Comparison of ENCODE assay signal across 1 fruit fly cellular context in genomic region chr3L:17513893-17514616, dm6.
TF ChIP-seq lines count a peak whose summit lies in the region.

Gene U4-U6-60K, minus strand, starts transcription at chr3L:17513912.
Gene CG7564, plus strand, starts transcription at chr3L:17514298.

TF ChIP-seq in whole organism, embryonic, 481 proteins besides CTCF, POLR2A, EP300 and RAD21 (continued from another document and continues in another):
- TF ChIP-seq CkIIα-i1 (GFP tag; IDR thresholded peaks at IDR 0.05; lab: Robert Waterston, UW) (no peak), NfI (GFP tag; optimal IDR thresholded peaks at IDR 0.05; lab: Kevin White, UChicago) (peak; percentile 64), YL-1 (GFP tag; optimal IDR thresholded peaks at IDR 0.05; lab: Kevin White, UChicago) (peak; percentile 74), Atf6 (GFP tag; IDR thresholded peaks at IDR 0.05; lab: Robert Waterston, UW) (no peak), lov (optimal IDR thresholded peaks at IDR 0.05; lab: Kevin White, UChicago) (no peak), lov (GFP tag; IDR thresholded peaks at IDR 0.05; lab: Robert Waterston, UW) (no peak), CG7987 (GFP tag; optimal IDR thresholded peaks at IDR 0.05; lab: Kevin White, UChicago) (no peak), C15 (GFP tag; IDR thresholded peaks at IDR 0.05; lab: Robert Waterston, UW) (no peak), CG9932 (GFP tag; IDR thresholded peaks at IDR 0.05; lab: Robert Waterston, UW) (peak; percentile 95), pum (GFP tag; optimal IDR thresholded peaks at IDR 0.05; lab: Kevin White, UChicago) (peak; percentile 20), cg (GFP tag; optimal IDR thresholded peaks at IDR 0.05; lab: Kevin White, UChicago) (no peak), cato (GFP tag; optimal IDR thresholded peaks at IDR 0.05; lab: Kevin White, UChicago; ENCODE audit: borderline replicate concordance) (peak; percentile 64), Lpt (GFP tag; optimal IDR thresholded peaks at IDR 0.05; lab: Kevin White, UChicago) (no peak), Jarid2 (GFP tag; optimal IDR thresholded peaks at IDR 0.05; lab: Kevin White, UChicago) (peak; percentile 17), Hmx (GFP tag; optimal IDR thresholded peaks at IDR 0.05; lab: Kevin White, UChicago) (peak; percentile 20), jing (GFP tag; optimal IDR thresholded peaks at IDR 0.05; lab: Kevin White, UChicago) (no peak), kah (GFP tag; optimal IDR thresholded peaks at IDR 0.05; lab: Kevin White, UChicago) (no peak), CG3281 (GFP tag; optimal IDR thresholded peaks at IDR 0.05; lab: Kevin White, UChicago) (peak; percentile 53), CG7357 (GFP tag; IDR thresholded peaks at IDR 0.05; lab: Robert Waterston, UW) (0 out of 3 replicates have a peak, but pooled peaks have one; percentile 47), sisA (GFP tag; IDR thresholded peaks at IDR 0.05; lab: Robert Waterston, UW) (peak; percentile 61), CG8281 (tag; optimal IDR thresholded peaks at IDR 0.05; lab: Kevin White, UChicago) (no peak), Gug (GFP tag; IDR thresholded peaks at IDR 0.05; lab: Robert Waterston, UW) (peak; percentile 80; the same call in 3 of the 4 replicates), Sox100B (GFP tag; optimal IDR thresholded peaks at IDR 0.05; lab: Kevin White, UChicago) (no peak), phol (tag; optimal IDR thresholded peaks at IDR 0.05; lab: Kevin White, UChicago) (peak; percentile 79), pzg (GFP tag; optimal IDR thresholded peaks at IDR 0.05; lab: Kevin White, UChicago) (peak; percentile 53), Xbp1 (GFP tag; optimal IDR thresholded peaks at IDR 0.05; lab: Kevin White, UChicago) (peak; percentile 77), Fer2 (tag; optimal IDR thresholded peaks at IDR 0.05; lab: Kevin White, UChicago) (peak; percentile 43), CG7963 (GFP tag; IDR thresholded peaks at IDR 0.05; lab: Robert Waterston, UW; ENCODE audit: partially characterized antibody) (peak; percentile 92), dm (GFP tag; optimal IDR thresholded peaks at IDR 0.05; lab: Kevin White, UChicago) (peak; percentile 48), trh (GFP tag; optimal IDR thresholded peaks at IDR 0.05; lab: Kevin White, UChicago) (peak; percentile 46), CG6813 (GFP tag; optimal IDR thresholded peaks at IDR 0.05; lab: Kevin White, UChicago) (no peak), CG12219 (GFP tag; optimal IDR thresholded peaks at IDR 0.05; lab: Kevin White, UChicago) (no peak), CG4424 (GFP tag; optimal IDR thresholded peaks at IDR 0.05; lab: Kevin White, UChicago) (peak; percentile 55), Taf1 (GFP tag; IDR thresholded peaks at IDR 0.05; lab: Robert Waterston, UW) (0 out of 2 replicates have a peak, but pooled peaks have one; percentile 33), onecut (GFP tag; IDR thresholded peaks at IDR 0.05; lab: Robert Waterston, UW) (peak; percentile 28), CG33213 (GFP tag; optimal IDR thresholded peaks at IDR 0.05; lab: Kevin White, UChicago) (peak; percentile 27), Ssrp (tag; optimal IDR thresholded peaks at IDR 0.05; lab: Kevin White, UChicago) (peak; percentile 67), CG11247 (GFP tag; IDR thresholded peaks at IDR 0.05; lab: Robert Waterston, UW) (0 out of 2 replicates have a peak, but pooled peaks have one; percentile 43), Xrp1 (GFP tag; IDR thresholded peaks at IDR 0.05; lab: Robert Waterston, UW) (peak; percentile 38), CG7271 (tag; optimal IDR thresholded peaks at IDR 0.05; lab: Kevin White, UChicago) (no peak), CG17359 (tag; optimal IDR thresholded peaks at IDR 0.05; lab: Kevin White, UChicago) (peak; percentile 9), Fer3 (tag; optimal IDR thresholded peaks at IDR 0.05; lab: Kevin White, UChicago) (peak; percentile 18), ems (GFP tag; optimal IDR thresholded peaks at IDR 0.05; lab: Kevin White, UChicago) (peak; percentile 50), seq (GFP tag; IDR thresholded peaks at IDR 0.05; lab: Robert Waterston, UW) (peak; percentile 69), CG14441 (GFP tag; IDR thresholded peaks at IDR 0.05; lab: Robert Waterston, UW) (no peak), eyg (GFP tag; optimal IDR thresholded peaks at IDR 0.05; lab: Kevin White, UChicago) (peak; percentile 44), CG17829 (tag; optimal IDR thresholded peaks at IDR 0.05; lab: Kevin White, UChicago) (peak; percentile 53), so (GFP tag; IDR thresholded peaks at IDR 0.05; lab: Robert Waterston, UW) (no peak), CG13775 (GFP tag; optimal IDR thresholded peaks at IDR 0.05; lab: Kevin White, UChicago) (peak; percentile 82), knrl (GFP tag; IDR thresholded peaks at IDR 0.05; lab: Robert Waterston, UW; ENCODE audit: partially characterized antibody) (peak; percentile 99), CG6175 (GFP tag; IDR thresholded peaks at IDR 0.05; lab: Robert Waterston, UW) (no peak), ase (GFP tag; IDR thresholded peaks at IDR 0.05; lab: Robert Waterston, UW) (peak; percentile 59; the same call in 2 of the 3 replicates), Mrtf (GFP tag; IDR thresholded peaks at IDR 0.05; lab: Robert Waterston, UW) (peak; percentile 49; the same call in 1 of the 3 replicates), gro (GFP tag; optimal IDR thresholded peaks at IDR 0.05; lab: Kevin White, UChicago) (no peak), CG1603 (tag; optimal IDR thresholded peaks at IDR 0.05; lab: Kevin White, UChicago) (peak; percentile 44), sr (GFP tag; IDR thresholded peaks at IDR 0.05; lab: Robert Waterston, UW) (no peak), Awh (GFP tag; IDR thresholded peaks at IDR 0.05; lab: Robert Waterston, UW) (no peak), B-H2 (GFP tag; optimal IDR thresholded peaks at IDR 0.05; lab: Kevin White, UChicago) (peak; percentile 33), CG5953 (GFP tag; IDR thresholded peaks at IDR 0.05; lab: Robert Waterston, UW) (no peak), CG3838 (GFP tag; optimal IDR thresholded peaks at IDR 0.05; lab: Kevin White, UChicago) (no peak), CG11093 (GFP tag; IDR thresholded peaks at IDR 0.05; lab: Robert Waterston, UW) (no peak), kay (GFP tag; optimal IDR thresholded peaks at IDR 0.05; lab: Kevin White, UChicago) (peak; percentile 70), ash1 (GFP tag; optimal IDR thresholded peaks at IDR 0.05; lab: Kevin White, UChicago) (no peak), ewg (GFP tag; optimal IDR thresholded peaks at IDR 0.05; lab: Kevin White, UChicago) (peak; percentile 51), Hr51 (GFP tag; optimal IDR thresholded peaks at IDR 0.05; lab: Kevin White, UChicago) (peak in 1 of 2 experiments; percentile 57), CG30403 (GFP tag; optimal IDR thresholded peaks at IDR 0.05; lab: Kevin White, UChicago) (peak; percentile 85), exex (tag; optimal IDR thresholded peaks at IDR 0.05; lab: Kevin White, UChicago) (peak; percentile 25), Doc2 (GFP tag; IDR thresholded peaks at IDR 0.05; lab: Robert Waterston, UW) (no peak), klu (GFP tag; IDR thresholded peaks at IDR 0.05; lab: Robert Waterston, UW) (peak; percentile 48; the same call in 1 of the 2 replicates), CG1602 (GFP tag; optimal IDR thresholded peaks at IDR 0.05; lab: Kevin White, UChicago) (peak; percentile 61), zen (tag; optimal IDR thresholded peaks at IDR 0.05; lab: Kevin White, UChicago) (peak; percentile 50), CG7786 (GFP tag; optimal IDR thresholded peaks at IDR 0.05; lab: Kevin White, UChicago) (peak; percentile 53), CG2129 (GFP tag; IDR thresholded peaks at IDR 0.05; lab: Robert Waterston, UW; ENCODE audit: partially characterized antibody) (peak; percentile 78), nerfin-1 (tag; optimal IDR thresholded peaks at IDR 0.05; lab: Kevin White, UChicago) (peak; percentile 24), CG1792 (GFP tag; optimal IDR thresholded peaks at IDR 0.05; lab: Kevin White, UChicago) (peak; percentile 45), CG14965 (GFP tag; optimal IDR thresholded peaks at IDR 0.05; lab: Kevin White, UChicago; ENCODE audit: borderline replicate concordance) (no peak), ERR (GFP tag; optimal IDR thresholded peaks at IDR 0.05; lab: Kevin White, UChicago) (peak; percentile 16), CG11085 (GFP tag; IDR thresholded peaks at IDR 0.05; lab: Robert Waterston, UW) (peak; percentile 42), CG11456 (GFP tag; IDR thresholded peaks at IDR 0.05; lab: Robert Waterston, UW) (peak; percentile 61; the same call in 2 of the 3 replicates), CG9215 (GFP tag; IDR thresholded peaks at IDR 0.05; lab: Robert Waterston, UW) (peak; percentile 71), sob (GFP tag; IDR thresholded peaks at IDR 0.05; lab: Robert Waterston, UW) (peak; percentile 81), Lhr (GFP tag; optimal IDR thresholded peaks at IDR 0.05; lab: Kevin White, UChicago) (peak; percentile 51), CG6683 (GFP tag; optimal IDR thresholded peaks at IDR 0.05; lab: Kevin White, UChicago) (peak; percentile 37), CG1233 (GFP tag; optimal IDR thresholded peaks at IDR 0.05; lab: Kevin White, UChicago) (peak; percentile 28), Sry-β (GFP tag; optimal IDR thresholded peaks at IDR 0.05; lab: Kevin White, UChicago) (peak; percentile 82), CG3847 (GFP tag; IDR thresholded peaks at IDR 0.05; lab: Robert Waterston, UW) (peak; percentile 84), Dip2 (GFP tag; IDR thresholded peaks at IDR 0.05; lab: Robert Waterston, UW) (no peak), lbe (GFP tag; optimal IDR thresholded peaks at IDR 0.05; lab: Kevin White, UChicago) (peak; percentile 60), D (optimal IDR thresholded peaks at IDR 0.05; lab: Kevin White, UChicago) (peak; percentile 22), D (GFP tag; optimal IDR thresholded peaks at IDR 0.05; lab: Kevin White, UChicago) (peak; percentile 46), fu2 (GFP tag; optimal IDR thresholded peaks at IDR 0.05; lab: Kevin White, UChicago) (no peak), Usf (GFP tag; optimal IDR thresholded peaks at IDR 0.05; lab: Kevin White, UChicago) (peak; percentile 55), CG12299 (tag; optimal IDR thresholded peaks at IDR 0.05; lab: Kevin White, UChicago) (peak; percentile 11), CG32532 (GFP tag; IDR thresholded peaks at IDR 0.05; lab: Robert Waterston, UW) (peak; percentile 76), CG10147 (GFP tag; optimal IDR thresholded peaks at IDR 0.05; lab: Kevin White, UChicago) (peak; percentile 51), CG9727 (GFP tag; optimal IDR thresholded peaks at IDR 0.05; lab: Kevin White, UChicago) (peak; percentile 78), CG10543 (GFP tag; optimal IDR thresholded peaks at IDR 0.05; lab: Kevin White, UChicago) (peak; percentile 72), E2f2 (GFP tag; IDR thresholded peaks at IDR 0.05; lab: Robert Waterston, UW) (no peak), ac (GFP tag; optimal IDR thresholded peaks at IDR 0.05; lab: Kevin White, UChicago) (no peak), Kr (GFP tag; optimal IDR thresholded peaks at IDR 0.05; lab: Kevin White, UChicago) (no peak), CG1832 (GFP tag; optimal IDR thresholded peaks at IDR 0.05; lab: Kevin White, UChicago) (no peak), fru (optimal IDR thresholded peaks at IDR 0.05; lab: Kevin White, UChicago) (no peak), lola (GFP tag; optimal IDR thresholded peaks at IDR 0.05; lab: Kevin White, UChicago) (peak in 1 of 3 experiments; percentile 69), trem (tag; optimal IDR thresholded peaks at IDR 0.05; lab: Kevin White, UChicago) (peak; percentile 55), nom (GFP tag; optimal IDR thresholded peaks at IDR 0.05; lab: Kevin White, UChicago) (no peak), CG7372 (GFP tag; IDR thresholded peaks at IDR 0.05; lab: Robert Waterston, UW) (peak; percentile 44; the same call in 1 of the 2 replicates), CG7556 (GFP tag; optimal IDR thresholded peaks at IDR 0.05; lab: Kevin White, UChicago) (peak; percentile 69), CG16813 (GFP tag; IDR thresholded peaks at IDR 0.05; lab: Robert Waterston, UW; ENCODE audit: partially characterized antibody) (peak; percentile 99), Side (GFP tag; optimal IDR thresholded peaks at IDR 0.05; lab: Kevin White, UChicago) (peak; percentile 23), CG42726 (GFP tag; IDR thresholded peaks at IDR 0.05; lab: Robert Waterston, UW; ENCODE audit: partially characterized antibody) (peak; percentile 98), dati (GFP tag; IDR thresholded peaks at IDR 0.05; lab: Robert Waterston, UW) (no peak), Dip3 (GFP tag; optimal IDR thresholded peaks at IDR 0.05; lab: Kevin White, UChicago) (peak; percentile 53), CG3995 (GFP tag; optimal IDR thresholded peaks at IDR 0.05; lab: Kevin White, UChicago) (peak; percentile 99), Scr (GFP tag; IDR thresholded peaks at IDR 0.05; lab: Robert Waterston, UW; ENCODE audit: partially characterized antibody) (peak; percentile 97), scrt (GFP tag; optimal IDR thresholded peaks at IDR 0.05; lab: Kevin White, UChicago) (no peak), croc (GFP tag; conservative IDR thresholded peaks at IDR 0.05; lab: Robert Waterston, UW) (no peak), Fer1 (GFP tag; optimal IDR thresholded peaks at IDR 0.05; lab: Kevin White, UChicago) (no peak), Chrac-16 (GFP tag; optimal IDR thresholded peaks at IDR 0.05; lab: Kevin White, UChicago) (peak; percentile 42), CG1024 (GFP tag; IDR thresholded peaks at IDR 0.05; lab: Robert Waterston, UW) (0 out of 2 replicates have a peak, but pooled peaks have one; percentile 34), fd3F (GFP tag; optimal IDR thresholded peaks at IDR 0.05; lab: Kevin White, UChicago) (no peak), zfh2 (GFP tag; optimal IDR thresholded peaks at IDR 0.05; lab: Kevin White, UChicago) (peak; percentile 81), CG14860 (GFP tag; IDR thresholded peaks at IDR 0.05; lab: Robert Waterston, UW; ENCODE audit: partially characterized antibody) (peak; percentile 95), MESR4 (GFP tag; optimal IDR thresholded peaks at IDR 0.05; lab: Kevin White, UChicago) (peak; percentile 97), wek (GFP tag; optimal IDR thresholded peaks at IDR 0.05; lab: Kevin White, UChicago) (no peak), crp (GFP tag; optimal IDR thresholded peaks at IDR 0.05; lab: Kevin White, UChicago) (peak in 1 of 2 experiments; percentile 40), eve (GFP tag; optimal IDR thresholded peaks at IDR 0.05; lab: Kevin White, UChicago) (no peak), Stat92E (GFP tag; optimal IDR thresholded peaks at IDR 0.05; lab: Kevin White, UChicago) (no peak), hb (GFP tag; IDR thresholded peaks at IDR 0.05; lab: Robert Waterston, UW; ENCODE audit: partially characterized antibody) (peak; percentile 98), ind (GFP tag; optimal IDR thresholded peaks at IDR 0.05; lab: Kevin White, UChicago) (peak; percentile 67), CrebB (tag; optimal IDR thresholded peaks at IDR 0.05; lab: Kevin White, UChicago) (no peak), CG11504 (tag; optimal IDR thresholded peaks at IDR 0.05; lab: Kevin White, UChicago) (no peak)
